Worm (Caenorhabditis elegans): ENCODE measurements around the gene Y71H2B.5.

- TF ChIP-seq dao-5 (tag; optimal IDR thresholded peaks at IDR 0.05) (no peak), him-1 (tag; optimal IDR thresholded peaks at IDR 0.05) (no peak), W03F9.2 (tag; optimal IDR thresholded peaks at IDR 0.05) (no peak)
Observed at ce11 chrIII:2619559-2619958, 11.7 kb downstream of the Y71H2B.5 start, which contains the start of gene ppfr-4.
